Fruit fly (Drosophila melanogaster) whole organism, embryonic: Measurements from ENCODE around the gene CG6843.
A peak's percentile ranks its signal among the peaks of the same experiment; 100 is the strongest.

ENCODE experiments used
- Atf3 ChIP-seq: fragments of 200-800 bp; sonication (Bioruptor generic); optimal IDR thresholded peaks from 3 replicates; lab custom pipeline; 2016; ENCODE audit warnings: missing biosample characterization, missing genetic modification characterization
- BtbVII ChIP-seq: fragments of 200-800 bp; sonication (Bioruptor generic); optimal IDR thresholded peaks from 3 replicates; lab custom pipeline; 2017; ENCODE audit warnings: missing biosample characterization, mild to moderate bottlenecking, missing genetic modification characterization
- CG10274 ChIP-seq: fragments of 200-800 bp; sonication (Bioruptor generic); optimal IDR thresholded peaks from 3 replicates; lab custom pipeline; 2017; ENCODE audit warnings: missing biosample characterization, mild to moderate bottlenecking, missing genetic modification characterization
- CG10431 ChIP-seq: fragments of 200-800 bp; sonication (Bioruptor generic); optimal IDR thresholded peaks from 3 replicates; lab custom pipeline; 2018; ENCODE audit warnings: missing biosample characterization, mild to moderate bottlenecking, missing genetic modification characterization
- CG11560 ChIP-seq: fragments of 200-800 bp; sonication (Bioruptor generic); IDR thresholded peaks from 3 replicates; pipeline ENCODE4 v1.3.6; 2022; ENCODE audit warnings: missing biosample characterization, missing genetic modification characterization
- CG12071 ChIP-seq: fragments of 200-800 bp; sonication (Bioruptor generic); optimal IDR thresholded peaks from 3 replicates; lab custom pipeline; 2018; ENCODE audit warnings: missing biosample characterization, mild to moderate bottlenecking, missing genetic modification characterization
- CG12219 ChIP-seq: fragments of 200-800 bp; sonication (Bioruptor generic); optimal IDR thresholded peaks from 3 replicates; lab custom pipeline; 2018; ENCODE audit warnings: missing biosample characterization, mild to moderate bottlenecking, missing genetic modification characterization
- CG12391 ChIP-seq: fragments of 200-800 bp; sonication (Bioruptor generic); optimal IDR thresholded peaks from 3 replicates; lab custom pipeline; 2018; ENCODE audit warnings: missing biosample characterization, mild to moderate bottlenecking, missing genetic modification characterization, moderate library complexity
- CG14441 ChIP-seq: fragments of 200-800 bp; sonication (Bioruptor generic); IDR thresholded peaks from 2 replicates; pipeline ENCODE4 v1.3.6; 2022; ENCODE audit warnings: missing biosample characterization, missing genetic modification characterization
- CG15011 ChIP-seq: fragments of 200-800 bp; sonication (Bioruptor generic); optimal IDR thresholded peaks from 3 replicates; lab custom pipeline; 2018; ENCODE audit warnings: missing biosample characterization, mild to moderate bottlenecking, missing genetic modification characterization
- CG15479 ChIP-seq: fragments of 200-800 bp; sonication (Bioruptor generic); optimal IDR thresholded peaks from 3 replicates; lab custom pipeline; 2019; ENCODE audit warnings: missing biosample characterization, mild to moderate bottlenecking, missing genetic modification characterization, moderate library complexity
- CG17385 ChIP-seq: fragments of 200-800 bp; sonication (Bioruptor generic); optimal IDR thresholded peaks from 3 replicates; lab custom pipeline; 2018; ENCODE audit warnings: missing biosample characterization, mild to moderate bottlenecking, missing genetic modification characterization
- CG1792 ChIP-seq: fragments of 200-800 bp; sonication (Bioruptor generic); optimal IDR thresholded peaks from 2 replicates; lab custom pipeline; 2016; ENCODE audit warnings: missing biosample characterization, missing genetic modification characterization
- CG30431 ChIP-seq: fragments of 200-800 bp; sonication (Bioruptor generic); optimal IDR thresholded peaks from 2 replicates; lab custom pipeline; 2017; ENCODE audit warnings: missing biosample characterization, missing genetic modification characterization
- CG33213 ChIP-seq: fragments of 200-800 bp; sonication (Bioruptor generic); optimal IDR thresholded peaks from 3 replicates; lab custom pipeline; 2016; ENCODE audit warnings: missing biosample characterization, missing genetic modification characterization
- CG4730 ChIP-seq: fragments of 200-800 bp; sonication (Bioruptor generic); IDR thresholded peaks from 2 replicates; pipeline ENCODE4 v1.3.6; 2022; ENCODE audit warnings: missing biosample characterization, missing genetic modification characterization
- CG6175 ChIP-seq: fragments of 200-800 bp; sonication (Bioruptor generic); IDR thresholded peaks from 3 replicates; pipeline ENCODE4 v1.3.6; 2022; ENCODE audit warnings: missing biosample characterization, missing genetic modification characterization
- CG7786 ChIP-seq: fragments of 200-800 bp; sonication (Bioruptor generic); optimal IDR thresholded peaks from 2 replicates; lab custom pipeline; 2016; ENCODE audit warnings: missing biosample characterization, missing genetic modification characterization
- CG9727 ChIP-seq: fragments of 200-800 bp; sonication (Bioruptor generic); optimal IDR thresholded peaks from 3 replicates; lab custom pipeline; 2017; ENCODE audit warnings: missing biosample characterization, mild to moderate bottlenecking, missing genetic modification characterization
- CG9797 ChIP-seq: fragments of 200-800 bp; sonication (Bioruptor generic); optimal IDR thresholded peaks from 3 replicates; lab custom pipeline; 2018; ENCODE audit warnings: missing biosample characterization, mild to moderate bottlenecking, missing genetic modification characterization
- Camta ChIP-seq: fragments of 200-800 bp; sonication (Bioruptor generic); optimal IDR thresholded peaks from 2 replicates; lab custom pipeline; 2016; ENCODE audit warnings: missing biosample characterization, missing genetic modification characterization
- D19B ChIP-seq: fragments of 200-800 bp; sonication (Bioruptor generic); optimal IDR thresholded peaks from 2 replicates; lab custom pipeline; 2017; ENCODE audit warnings: missing biosample characterization, mild to moderate bottlenecking, missing genetic modification characterization
- Dip2 ChIP-seq: fragments of 200-800 bp; sonication (Bioruptor generic); IDR thresholded peaks from 2 replicates; pipeline ENCODE4 v1.3.6; 2022; ENCODE audit warnings: missing biosample characterization, missing genetic modification characterization
- E2f2 ChIP-seq: fragments of 200-800 bp; sonication (Bioruptor generic); IDR thresholded peaks from 2 replicates; pipeline ENCODE4 v1.3.6; 2022; ENCODE audit warnings: missing biosample characterization, missing genetic modification characterization
- Elba2 ChIP-seq: fragments of 200-800 bp; sonication (Bioruptor generic); optimal IDR thresholded peaks from 3 replicates; lab custom pipeline; 2016; ENCODE audit warnings: missing biosample characterization, missing genetic modification characterization
- H2.0 ChIP-seq: fragments of 200-800 bp; sonication (Bioruptor generic); IDR thresholded peaks from 2 replicates; pipeline ENCODE4 v1.3.6; 2022; ENCODE audit warnings: missing biosample characterization, missing genetic modification characterization
- HLH3B ChIP-seq: fragments of 200-800 bp; sonication (Bioruptor generic); IDR thresholded peaks from 2 replicates; pipeline ENCODE4 v1.3.6; 2022; ENCODE audit warnings: missing biosample characterization, missing genetic modification characterization
- Hmr ChIP-seq: fragments of 200-800 bp; sonication (Bioruptor generic); optimal IDR thresholded peaks from 3 replicates; lab custom pipeline; 2017; ENCODE audit warnings: mild to moderate bottlenecking, missing biosample characterization, missing genetic modification reagents, missing genetic modification characterization
- Hr39 ChIP-seq: fragments of >200 bp; optimal IDR thresholded peaks from 2 replicates; lab custom pipeline; 2017
- Kr ChIP-seq: fragments of 200-800 bp; sonication (Bioruptor generic); optimal IDR thresholded peaks from 2 replicates; lab custom pipeline; 2017; ENCODE audit warnings: missing biosample characterization, mild to moderate bottlenecking, missing genetic modification characterization
- Oaz ChIP-seq: fragments of 200-800 bp; sonication (Bioruptor generic); IDR thresholded peaks from 2 replicates; pipeline ENCODE4 v1.3.6; 2022; ENCODE audit warnings: missing biosample characterization, missing genetic modification characterization
- PHDP ChIP-seq: fragments of 200-800 bp; sonication (Bioruptor generic); optimal IDR thresholded peaks from 3 replicates; lab custom pipeline; 2018; ENCODE audit warnings: missing biosample characterization, mild to moderate bottlenecking, missing genetic modification characterization, moderate library complexity
- Six4 ChIP-seq: fragments of 200-800 bp; sonication (Bioruptor generic); optimal IDR thresholded peaks from 2 replicates; lab custom pipeline; 2016; ENCODE audit warnings: missing biosample characterization, missing genetic modification characterization
- Sox102F ChIP-seq: fragments of 200-800 bp; sonication (Bioruptor generic); optimal IDR thresholded peaks from 2 replicates; lab custom pipeline; 2018; ENCODE audit warnings: missing biosample characterization, mild to moderate bottlenecking, missing genetic modification characterization, moderate library complexity
- Sry-δ ChIP-seq: fragments of 200-800 bp; sonication (Bioruptor generic); optimal IDR thresholded peaks from 2 replicates; lab custom pipeline; 2016; ENCODE audit warnings: missing biosample characterization, missing genetic modification characterization
- Ssrp ChIP-seq: fragments of 200-800 bp; sonication (Bioruptor generic); optimal IDR thresholded peaks from 2 replicates; lab custom pipeline; 2018; ENCODE audit warnings: missing biosample characterization, mild to moderate bottlenecking, missing genetic modification characterization, moderate library complexity
- TFAM ChIP-seq: fragments of 200-800 bp; sonication (Bioruptor generic); optimal IDR thresholded peaks from 2 replicates; lab custom pipeline; 2017; ENCODE audit warnings: missing biosample characterization, missing genetic modification characterization, inconsistent platforms
- Xbp1 ChIP-seq: fragments of 200-800 bp; sonication (Bioruptor generic); optimal IDR thresholded peaks from 3 replicates; lab custom pipeline; 2016; ENCODE audit warnings: missing biosample characterization, mild to moderate bottlenecking, missing genetic modification characterization
- ara ChIP-seq: fragments of 200-800 bp; sonication (Bioruptor generic); IDR thresholded peaks from 2 replicates; pipeline ENCODE4 v1.3.6; 2022; ENCODE audit warnings: missing biosample characterization, missing genetic modification characterization
- cwo ChIP-seq: fragments of 200-800 bp; sonication (Bioruptor generic); optimal IDR thresholded peaks from 3 replicates; lab custom pipeline; 2017; ENCODE audit warnings: missing biosample characterization, missing genetic modification characterization, mild to moderate bottlenecking, moderate library complexity, missing genetic modification reagents
- dan ChIP-seq: fragments of 200-800 bp; sonication (Bioruptor generic); IDR thresholded peaks from 2 replicates; pipeline ENCODE4 v1.3.6; 2022; ENCODE audit warnings: missing biosample characterization, missing genetic modification characterization
- danr ChIP-seq: fragments of 200-800 bp; sonication (Bioruptor generic); IDR thresholded peaks from 2 replicates; pipeline ENCODE4 v1.3.6; 2022; ENCODE audit warnings: missing biosample characterization, missing genetic modification characterization
- dmrt99B ChIP-seq: fragments of 200-800 bp; sonication (Bioruptor generic); optimal IDR thresholded peaks from 2 replicates; lab custom pipeline; 2018; ENCODE audit warnings: missing biosample characterization, mild to moderate bottlenecking, missing genetic modification characterization, moderate library complexity
- dysf ChIP-seq: fragments of 200-800 bp; sonication (Bioruptor generic); IDR thresholded peaks from 3 replicates; pipeline ENCODE4 v1.3.6; 2022; ENCODE audit warnings: missing biosample characterization, missing genetic modification characterization
- inv ChIP-seq: fragments of 200-800 bp; sonication (Bioruptor generic); IDR thresholded peaks from 2 replicates; pipeline ENCODE4 v1.3.6; 2022; ENCODE audit warnings: missing biosample characterization, missing genetic modification characterization; ENCODE audit not compliant: partially characterized antibody
- peb ChIP-seq: fragments of 200-800 bp; sonication (Bioruptor generic); IDR thresholded peaks from 2 replicates; pipeline ENCODE4 v1.3.6; 2022; ENCODE audit warnings: missing biosample characterization, missing genetic modification characterization
- sens ChIP-seq: fragments of 200-800 bp; sonication (Bioruptor generic); peaks from one replicate; lab custom pipeline; 2016; ENCODE audit warnings: missing biosample characterization, missing genetic modification characterization
- shn ChIP-seq: fragments of 200-800 bp; sonication (Bioruptor generic); optimal IDR thresholded peaks from 3 replicates; lab custom pipeline; 2016; ENCODE audit warnings: missing biosample characterization, missing genetic modification characterization
- slbo ChIP-seq: fragments of 200-800 bp; sonication (Bioruptor generic); IDR thresholded peaks from 2 replicates; pipeline ENCODE4 v1.3.6; 2022; ENCODE audit warnings: missing biosample characterization, missing genetic modification characterization
- tna ChIP-seq: fragments of 200-800 bp; sonication (Bioruptor generic); IDR thresholded peaks from 2 replicates; pipeline ENCODE4 v1.3.6; 2022; ENCODE audit warnings: missing biosample characterization, missing genetic modification characterization; ENCODE audit not compliant: partially characterized antibody
- wor ChIP-seq: fragments of 200-800 bp; sonication (Bioruptor generic); IDR thresholded peaks from 2 replicates; pipeline ENCODE4 v1.3.6; 2022; ENCODE audit warnings: missing biosample characterization, missing genetic modification characterization
- yki ChIP-seq: fragments of >200 bp; optimal IDR thresholded peaks from 3 replicates; lab custom pipeline; 2018
- zfh2 ChIP-seq: fragments of 200-800 bp; sonication (Bioruptor generic); optimal IDR thresholded peaks from 2 replicates; lab custom pipeline; 2016; ENCODE audit warnings: missing biosample characterization, missing genetic modification characterization

Gene CG6843

dm6 chr3L:18898086-18898470 lies 3.3 kb upstream of the CG6843 start, which contains the start of gene CG3902 (continued):
- TF ChIP-seq Hr39: no peak
- no peak for TF ChIP-seq Sox102F
- no peak for TF ChIP-seq Elba2 (GFP tag; lab: Kevin White, UChicago)
- no peak for TF ChIP-seq dmrt99B (tag; lab: Kevin White, UChicago)
- TF ChIP-seq CG14441: no peak; the same call in 1 of the 2 replicates
- TF ChIP-seq CG6175 (GFP tag; lab: Robert Waterston, UW): no peak
- TF ChIP-seq Camta: no peak
- TF ChIP-seq CG12219 (GFP tag; lab: Kevin White, UChicago): peak; percentile 1
- no peak for TF ChIP-seq CG11560 (tag; lab: Robert Waterston, UW)
- peak; percentile 37 for TF ChIP-seq CG12071 (GFP tag; lab: Kevin White, UChicago)
- TF ChIP-seq CG12391: no peak
- TF ChIP-seq inv: no peak
- TF ChIP-seq slbo (GFP tag; lab: Robert Waterston, UW): peak; percentile 47
- no peak for TF ChIP-seq CG15479 (GFP tag; lab: Kevin White, UChicago)
- TF ChIP-seq CG4730 (GFP tag; lab: Robert Waterston, UW): no peak
- TF ChIP-seq BtbVII: peak; percentile 43
- TF ChIP-seq CG10274 (GFP tag; lab: Kevin White, UChicago): no peak
- no peak for TF ChIP-seq CG30431 (GFP tag; lab: Kevin White, UChicago)
- TF ChIP-seq CG15011 (GFP tag; lab: Kevin White, UChicago): no peak
- TF ChIP-seq HLH3B (GFP tag; lab: Robert Waterston, UW): no peak
- TF ChIP-seq yki: no peak
- no peak for TF ChIP-seq Dip2 (GFP tag; lab: Robert Waterston, UW)
- TF ChIP-seq danr (GFP tag; lab: Robert Waterston, UW): no peak
- peak; percentile 7 for TF ChIP-seq CG33213 (GFP tag; lab: Kevin White, UChicago)
- no peak for TF ChIP-seq D19B (GFP tag; lab: Kevin White, UChicago)
- no peak for TF ChIP-seq CG9797 (GFP tag; lab: Kevin White, UChicago)
- TF ChIP-seq Xbp1 (GFP tag; lab: Kevin White, UChicago): no peak
- no peak for TF ChIP-seq Ssrp (tag; lab: Kevin White, UChicago)
- no peak for TF ChIP-seq dan
- TF ChIP-seq dysf (GFP tag; lab: Robert Waterston, UW): no peak; the same call in 2 of the 3 replicates

- TF ChIP-seq peb (GFP tag; lab: Robert Waterston, UW) (peak; percentile 54; the same call in 1 of the 2 replicates), sens (GFP tag; lab: Kevin White, UChicago) (peak; percentile 97), CG12219 (GFP tag; lab: Kevin White, UChicago) (no peak), shn (GFP tag; lab: Kevin White, UChicago) (peak; percentile 91), Hmr (GFP tag; lab: Kevin White, UChicago) (no peak), CG7786 (peak; percentile 83), zfh2 (GFP tag; lab: Kevin White, UChicago) (peak; percentile 85), Oaz (no peak; the same call in 1 of the 2 replicates), CG17385 (GFP tag; lab: Kevin White, UChicago) (peak; percentile 74), E2f2 (GFP tag; lab: Robert Waterston, UW) (no peak; the same call in none of the 2 replicates), CG10431 (GFP tag; lab: Kevin White, UChicago) (peak; percentile 46), CG9727 (GFP tag; lab: Kevin White, UChicago) (peak; percentile 88), CG1792 (GFP tag; lab: Kevin White, UChicago) (peak; percentile 53), H2.0 (GFP tag; lab: Robert Waterston, UW) (peak; percentile 44), Kr (GFP tag; lab: Kevin White, UChicago) (no peak), Atf3 (peak; percentile 83), Sry-δ (GFP tag; lab: Kevin White, UChicago) (peak; percentile 99), tna (GFP tag; lab: Robert Waterston, UW) (peak; percentile 85), ara (GFP tag; lab: Robert Waterston, UW) (no peak), TFAM (GFP tag; lab: Kevin White, UChicago) (no peak), cwo (peak; percentile 36), Six4 (GFP tag; lab: Kevin White, UChicago) (no peak), PHDP (tag; lab: Kevin White, UChicago) (peak; percentile 61), wor (GFP tag; lab: Robert Waterston, UW) (peak; percentile 34; the same call in 1 of the 2 replicates)
These were observed 2.6 kb upstream of the CG6843 start, which contains the start of gene RpL26 for dm6 chr3L:18898770-18899278. RpL26 (plus strand) TSS chr3L:18898875.
